Worm (Caenorhabditis elegans) whole organism, young adult: ENCODE results near the gene K08E7.6.

Source experiments
- B0035.1 ChIP-seq: sonication (generic microtip); optimal IDR thresholded peaks from 2 replicates; lab custom pipeline; 2016; ENCODE audit warnings: missing genetic modification characterization, mild to moderate bottlenecking, missing compliant biosample characterization, missing genotype, missing genetic modification reagents
- B0336.3 ChIP-seq: fragments of 200-800 bp; sonication (Bioruptor generic); IDR thresholded peaks from 2 replicates; pipeline ENCODE4 v1.3.6; 2022; ENCODE audit warnings: missing genetic modification characterization, missing compliant biosample characterization
- D2030.7 ChIP-seq: fragments of 200-800 bp; sonication (Bioruptor generic); IDR thresholded peaks from 2 replicates; pipeline ENCODE4 v1.3.6; 2022; ENCODE audit warnings: missing genetic modification reagents, missing genetic modification characterization, missing compliant biosample characterization
- F22D6.2 ChIP-seq: sonication (generic microtip); optimal IDR thresholded peaks from 2 replicates; lab custom pipeline; 2016; ENCODE audit warnings: mild to moderate bottlenecking, missing genetic modification characterization, missing compliant biosample characterization
- F52B5.7 ChIP-seq: sonication (generic microtip); optimal IDR thresholded peaks from 2 replicates; lab custom pipeline; 2016; ENCODE audit warnings: mild to moderate bottlenecking, missing genetic modification characterization, missing compliant biosample characterization
- F57C9.4 ChIP-seq: sonication (generic microtip); optimal IDR thresholded peaks from 2 replicates; lab custom pipeline; 2017; ENCODE audit warnings: mild to moderate bottlenecking, missing genetic modification characterization, missing compliant biosample characterization
- K12H6.12 ChIP-seq: fragments of 200-800 bp; sonication (Bioruptor generic); optimal IDR thresholded peaks from 2 replicates; lab custom pipeline; 2018; ENCODE audit warnings: mild to moderate bottlenecking, missing genetic modification characterization, missing compliant biosample characterization
- Y53G8AR.9 ChIP-seq: fragments of 200-800 bp; sonication (Bioruptor generic); conservative IDR thresholded peaks from 2 replicates; pipeline ENCODE4 v1.3.6; 2022; ENCODE audit warnings: missing genetic modification reagents, missing genetic modification characterization, missing compliant biosample characterization
- Y56A3A.18 ChIP-seq: fragments of 200-800 bp; sonication (Bioruptor generic); IDR thresholded peaks from 2 replicates; pipeline ENCODE4 v1.3.6; 2022; ENCODE audit warnings: missing genetic modification reagents, missing genetic modification characterization, missing compliant biosample characterization
- Y67H2A.10 ChIP-seq: fragments of 200-800 bp; sonication (Bioruptor generic); conservative IDR thresholded peaks from 2 replicates; pipeline ENCODE4 v1.3.6; 2022; ENCODE audit warnings: missing genetic modification reagents, missing genetic modification characterization, missing compliant biosample characterization
- Y79H2A.3 ChIP-seq: fragments of 200-800 bp; sonication (Bioruptor generic); conservative IDR thresholded peaks from 2 replicates; pipeline ENCODE4 v1.3.6; 2022; ENCODE audit warnings: missing genetic modification reagents, missing genetic modification characterization, missing compliant biosample characterization
- Y95B8A.8 ChIP-seq: fragments of 200-800 bp; sonication (Bioruptor generic); IDR thresholded peaks from 2 replicates; pipeline ENCODE4 v1.3.6; 2022; ENCODE audit warnings: missing genetic modification reagents, missing genetic modification characterization, missing compliant biosample characterization
- aptf-2 ChIP-seq: fragments of 200-800 bp; sonication (Bioruptor generic); conservative IDR thresholded peaks from 2 replicates; pipeline ENCODE4 v1.3.6; 2022; ENCODE audit warnings: missing genetic modification reagents, missing genetic modification characterization, missing compliant biosample characterization
- attf-3 ChIP-seq: fragments of 200-800 bp; sonication (Bioruptor generic); conservative IDR thresholded peaks from 2 replicates; pipeline ENCODE4 v1.3.6; 2022; ENCODE audit warnings: missing genetic modification reagents, missing genetic modification characterization, missing compliant biosample characterization
- cebp-1 ChIP-seq, 2 experiments: fragments of 200-800 bp in 1 of 2; sonication (Bioruptor generic) in 1 of 2; sonication (generic microtip) in 1 of 2; IDR thresholded peaks in 1 of 2; optimal IDR thresholded peaks in 1 of 2; 2 replicates each; pipeline versions ENCODE4 v1.3.6 to Lab custom; 2017 to 2022; ENCODE audit warnings: missing compliant biosample characterization in 2 of 2, missing genetic modification characterization in 2 of 2, mild to moderate bottlenecking in 1 of 2, missing genetic modification reagents in 1 of 2, moderate library complexity in 1 of 2
- ceh-40 ChIP-seq: fragments of 200-800 bp; sonication (Bioruptor generic); IDR thresholded peaks from 2 replicates; pipeline ENCODE4 v1.3.6; 2022; ENCODE audit warnings: missing genetic modification characterization, missing compliant biosample characterization
- efl-1 ChIP-seq: fragments of 150-350 bp; optimal IDR thresholded peaks from 2 replicates; lab custom pipeline; 2014; ENCODE audit warnings: missing biosample characterization, missing genetic modification reagents, missing genetic modification characterization
- egl-44 ChIP-seq: fragments of 200-800 bp; sonication (Bioruptor generic); IDR thresholded peaks from 2 replicates; pipeline ENCODE4 v1.3.6; 2022; ENCODE audit warnings: missing genetic modification reagents, missing genetic modification characterization, missing compliant biosample characterization
- fkh-3 ChIP-seq: sonication (generic microtip); optimal IDR thresholded peaks from 2 replicates; lab custom pipeline; 2016; ENCODE audit warnings: mild to moderate bottlenecking, missing genetic modification characterization, missing compliant biosample characterization
- gei-17 ChIP-seq: fragments of 200-800 bp; sonication (Bioruptor generic); optimal IDR thresholded peaks from 2 replicates; lab custom pipeline; 2018; ENCODE audit warnings: mild to moderate bottlenecking, missing genetic modification characterization, missing compliant biosample characterization
- hrde-1 ChIP-seq: sonication (generic microtip); optimal IDR thresholded peaks from 2 replicates; lab custom pipeline; 2016; ENCODE audit warnings: missing genetic modification characterization, mild to moderate bottlenecking, missing compliant biosample characterization, moderate library complexity, missing genotype, missing genetic modification reagents, borderline replicate concordance
- hsf-1 ChIP-seq: fragments of 200-800 bp; sonication (Bioruptor generic); IDR thresholded peaks from 2 replicates; pipeline ENCODE4 v1.3.6; 2022; ENCODE audit warnings: missing genetic modification reagents, missing genetic modification characterization, missing compliant biosample characterization
- lag-1 ChIP-seq: fragments of 200-800 bp; sonication (Bioruptor generic); IDR thresholded peaks from 2 replicates; pipeline ENCODE4 v1.3.6; 2022; ENCODE audit warnings: missing genetic modification reagents, missing genetic modification characterization, missing compliant biosample characterization
- let-526 ChIP-seq: fragments of 200-800 bp; sonication (Bioruptor generic); IDR thresholded peaks from 2 replicates; pipeline ENCODE4 v1.3.6; 2022; ENCODE audit warnings: missing genetic modification reagents, missing genetic modification characterization, missing compliant biosample characterization
- lin-26 ChIP-seq: fragments of 200-800 bp; sonication (Bioruptor generic); IDR thresholded peaks from 2 replicates; pipeline ENCODE4 v1.3.6; 2022; ENCODE audit warnings: missing genetic modification reagents, missing genetic modification characterization, missing compliant biosample characterization
- lin-35 ChIP-seq, 3 experiments: fragments of 150-350 bp in 2 of 3; sonication (generic microtip) in 1 of 3; optimal IDR thresholded peaks; 2 replicates each; lab custom pipeline; 2014 to 2018; ENCODE audit warnings: missing biosample characterization in 3 of 3, missing genetic modification characterization in 3 of 3, missing genetic modification reagents in 3 of 3
- lin-40 ChIP-seq: sonication (generic microtip); optimal IDR thresholded peaks from 2 replicates; lab custom pipeline; 2016; ENCODE audit warnings: missing genetic modification characterization, mild to moderate bottlenecking, missing compliant biosample characterization, missing genotype, missing genetic modification reagents
- lsl-1 ChIP-seq: fragments of 200-800 bp; sonication (Bioruptor generic); optimal IDR thresholded peaks from 2 replicates; lab custom pipeline; 2018; ENCODE audit warnings: mild to moderate bottlenecking, missing genetic modification characterization, moderate library complexity, missing compliant biosample characterization
- mcd-1 ChIP-seq: fragments of 200-800 bp; sonication (Bioruptor generic); IDR thresholded peaks from 2 replicates; pipeline ENCODE4 v1.3.6; 2022; ENCODE audit warnings: missing genetic modification reagents, missing genetic modification characterization, missing compliant biosample characterization
- mel-28 ChIP-seq: sonication (generic microtip); optimal IDR thresholded peaks from 2 replicates; lab custom pipeline; 2016; ENCODE audit warnings: borderline replicate concordance, mild to moderate bottlenecking, missing genetic modification characterization, missing compliant biosample characterization
- mxl-1 ChIP-seq: sonication (generic microtip); optimal IDR thresholded peaks from 2 replicates; lab custom pipeline; 2016; ENCODE audit warnings: missing genetic modification characterization, missing compliant biosample characterization
- nfya-2 ChIP-seq: fragments of 200-800 bp; sonication (Bioruptor generic); IDR thresholded peaks from 2 replicates; pipeline ENCODE4 v1.3.6; 2022; ENCODE audit warnings: missing genetic modification reagents, missing genetic modification characterization, missing compliant biosample characterization
- nfyb-1 ChIP-seq: fragments of 200-800 bp; sonication (Bioruptor generic); IDR thresholded peaks from 2 replicates; pipeline ENCODE4 v1.3.6; 2022; ENCODE audit warnings: missing genetic modification reagents, missing genetic modification characterization, missing compliant biosample characterization
- nhr-120 ChIP-seq: fragments of 200-800 bp; sonication (Bioruptor generic); IDR thresholded peaks from 2 replicates; pipeline ENCODE4 v1.3.6; 2022; ENCODE audit warnings: missing genetic modification characterization, missing compliant biosample characterization
- nhr-80 ChIP-seq: sonication (generic microtip); optimal IDR thresholded peaks from 2 replicates; lab custom pipeline; 2016; ENCODE audit warnings: missing genetic modification characterization, missing compliant biosample characterization
- rcor-1 ChIP-seq: fragments of 200-800 bp; sonication (Bioruptor generic); IDR thresholded peaks from 2 replicates; pipeline ENCODE4 v1.3.6; 2022; ENCODE audit warnings: missing genetic modification reagents, missing genetic modification characterization, missing compliant biosample characterization
- rpc-1 ChIP-seq, 2 experiments: fragments of 150-350 bp in 1 of 2; sonication (generic microtip) in 1 of 2; optimal IDR thresholded peaks; 2 replicates each; lab custom pipeline; 2014 to 2018; ENCODE audit warnings: missing biosample characterization in 1 of 2, missing genetic modification characterization in 1 of 2, missing genetic modification reagents in 1 of 2, missing genotype in 1 of 2
- snpc-4 ChIP-seq, 5 experiments: fragments of 150-350 bp in 1 of 5; sonication (generic microtip) in 4 of 5; optimal IDR thresholded peaks; 2 replicates each; lab custom pipeline; 2014 to 2018; ENCODE audit warnings: missing genetic modification characterization in 5 of 5, missing biosample characterization in 3 of 5, antibody characterized with exemption in 2 of 5, mild to moderate bottlenecking in 2 of 5, missing compliant biosample characterization in 2 of 5, missing genotype in 2 of 5, moderate library complexity in 2 of 5, missing genetic modification reagents in 1 of 5
- somi-1 ChIP-seq: fragments of 200-800 bp; sonication (Bioruptor generic); optimal IDR thresholded peaks from 2 replicates; lab custom pipeline; 2018; ENCODE audit warnings: mild to moderate bottlenecking, missing genetic modification characterization, missing compliant biosample characterization
- tbp1 ChIP-seq: fragments of 200-800 bp; sonication (Bioruptor generic); optimal IDR thresholded peaks from 2 replicates; lab custom pipeline; 2018; ENCODE audit warnings: mild to moderate bottlenecking, missing genetic modification characterization, missing compliant biosample characterization
- ztf-18 ChIP-seq: sonication (generic microtip); optimal IDR thresholded peaks from 2 replicates; lab custom pipeline; 2016; ENCODE audit warnings: missing genotype, mild to moderate bottlenecking, missing genetic modification characterization, missing compliant biosample characterization
- ztf-22 ChIP-seq: fragments of 200-800 bp; sonication (Bioruptor generic); optimal IDR thresholded peaks from 2 replicates; lab custom pipeline; 2018; ENCODE audit warnings: mild to moderate bottlenecking, missing genetic modification characterization, moderate library complexity, missing compliant biosample characterization
- ztf-25 ChIP-seq: fragments of 200-800 bp; sonication (Bioruptor generic); IDR thresholded peaks from 2 replicates; pipeline ENCODE4 v1.3.6; 2022; ENCODE audit warnings: missing genetic modification reagents, missing genetic modification characterization, missing compliant biosample characterization
- ztf-28 ChIP-seq: fragments of 200-800 bp; sonication (Bioruptor generic); IDR thresholded peaks from 2 replicates; pipeline ENCODE4 v1.3.6; 2022; ENCODE audit warnings: missing genetic modification reagents, missing genetic modification characterization, missing compliant biosample characterization
- ztf-3 ChIP-seq: fragments of 200-800 bp; sonication (Bioruptor generic); optimal IDR thresholded peaks from 2 replicates; lab custom pipeline; 2018; ENCODE audit warnings: mild to moderate bottlenecking, missing genetic modification characterization, missing compliant biosample characterization
- ztf-6 ChIP-seq: fragments of 200-800 bp; sonication (Bioruptor generic); IDR thresholded peaks from 2 replicates; pipeline ENCODE4 v1.3.6; 2022; ENCODE audit warnings: missing genetic modification reagents, missing genetic modification characterization, missing compliant biosample characterization

Gene K08E7.6

DNA sequence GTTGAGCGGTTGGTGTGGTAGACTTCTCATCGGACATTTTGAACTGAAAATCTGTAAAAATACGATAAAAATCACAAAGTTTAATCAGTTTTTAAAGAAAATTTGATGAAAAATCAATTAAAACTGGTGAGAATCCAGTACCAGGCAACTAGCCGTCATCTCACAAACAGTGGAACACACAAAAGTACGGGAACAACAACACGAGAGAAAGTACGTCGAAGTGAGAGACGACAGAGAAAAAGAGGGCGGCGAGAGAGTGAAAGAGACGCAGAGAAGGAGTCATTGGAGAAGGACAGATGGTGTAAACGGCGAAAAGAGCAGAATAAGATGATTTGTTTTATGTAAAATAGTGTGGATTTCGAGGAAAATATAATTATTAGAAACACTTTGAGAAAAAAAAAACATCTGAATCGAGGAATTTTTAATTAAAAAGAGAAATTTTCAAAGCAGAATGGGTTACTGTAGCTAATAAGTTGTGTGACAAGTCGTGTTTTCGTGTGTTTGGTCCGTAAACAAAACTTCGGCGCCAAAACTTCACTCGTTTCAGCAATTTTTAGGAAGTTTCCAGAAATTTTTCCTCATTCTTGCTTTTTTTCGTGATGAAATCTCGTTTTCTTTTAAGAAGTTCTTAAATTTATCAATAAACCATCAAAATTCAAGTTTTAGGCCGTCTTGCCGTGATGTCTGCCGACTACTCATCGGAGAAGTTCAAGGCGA lies 13.6 kb downstream of the K08E7.6 start, which contains the start of the genes hsb-1 and let-99 (continued):
- no peak for TF ChIP-seq nhr-120 (GFP tag; lab: Robert Waterston, UW)
- TF ChIP-seq tbp1 (GFP tag; lab: Kevin White, UChicago) = peak; percentile 34
- TF ChIP-seq ztf-3 (GFP tag; lab: Kevin White, UChicago) = no peak
- no peak for TF ChIP-seq attf-3 (GFP tag; lab: Robert Waterston, UW)
- TF ChIP-seq rpc-1 (optimal IDR thresholded peaks at IDR 0.05; lab: Kevin White, UChicago) = no peak
- TF ChIP-seq rpc-1 (tag; optimal IDR thresholded peaks at IDR 0.05; lab: Kevin White, UChicago) = no peak
- no peak for TF ChIP-seq nfya-2 (GFP tag; lab: Robert Waterston, UW)
- TF ChIP-seq somi-1 (GFP tag; lab: Kevin White, UChicago) = no peak
- no peak for TF ChIP-seq let-526 (GFP tag; lab: Robert Waterston, UW)
- TF ChIP-seq aptf-2 (GFP tag; lab: Robert Waterston, UW) = no peak
- peak; percentile 91 for TF ChIP-seq lsl-1 (GFP tag; lab: Kevin White, UChicago)
- TF ChIP-seq ztf-22 = no peak
- peak; percentile 60; the same call in 1 of the 2 replicates for TF ChIP-seq D2030.7
- TF ChIP-seq lin-35 (GFP tag; optimal IDR thresholded peaks at IDR 0.05; lab: Kevin White, UChicago) = peak in 1 of 3 experiments; percentile 27
- TF ChIP-seq ztf-28 (GFP tag; lab: Robert Waterston, UW) = no peak
- no peak for TF ChIP-seq Y79H2A.3 (GFP tag; lab: Robert Waterston, UW)
- TF ChIP-seq nhr-80 (tag; lab: Kevin White, UChicago) = no peak
- no peak for TF ChIP-seq ztf-6 (GFP tag; lab: Robert Waterston, UW)
- TF ChIP-seq hrde-1 (tag; lab: Kevin White, UChicago) = no peak
- no peak for TF ChIP-seq cebp-1 (GFP tag; IDR thresholded peaks at IDR 0.05; lab: Robert Waterston, UW)
- peak; percentile 23 for TF ChIP-seq cebp-1 (tag; optimal IDR thresholded peaks at IDR 0.05; lab: Kevin White, UChicago)
- no peak for TF ChIP-seq ztf-18 (tag; lab: Kevin White, UChicago)
- no peak for TF ChIP-seq Y56A3A.18
- TF ChIP-seq fkh-3 (tag; lab: Kevin White, UChicago) = no peak
- TF ChIP-seq egl-44 (GFP tag; lab: Robert Waterston, UW) = no peak
- TF ChIP-seq mxl-1 (tag; lab: Kevin White, UChicago) = no peak
- no peak for TF ChIP-seq rcor-1 (GFP tag; lab: Robert Waterston, UW)
- no peak for TF ChIP-seq F57C9.4
- no peak for TF ChIP-seq B0035.1
- peak; percentile 56 for TF ChIP-seq mcd-1 (GFP tag; lab: Robert Waterston, UW)
- TF ChIP-seq hsf-1 = peak; percentile 95
- TF ChIP-seq gei-17 (GFP tag; lab: Kevin White, UChicago) = no peak
- no peak for TF ChIP-seq Y67H2A.10 (GFP tag; lab: Robert Waterston, UW)
- no peak for TF ChIP-seq K12H6.12 (tag; lab: Kevin White, UChicago)
- no peak for TF ChIP-seq nfyb-1 (GFP tag; lab: Robert Waterston, UW)
- TF ChIP-seq Y53G8AR.9 (GFP tag; lab: Robert Waterston, UW) = no peak
- no peak for TF ChIP-seq lin-40 (tag; lab: Kevin White, UChicago)
- no peak for TF ChIP-seq mel-28 (tag; lab: Kevin White, UChicago)
- peak; percentile 82 for TF ChIP-seq efl-1 (GFP tag; lab: Kevin White, UChicago)
- no peak for TF ChIP-seq F22D6.2 (tag; lab: Kevin White, UChicago)
- TF ChIP-seq B0336.3 (GFP tag; lab: Robert Waterston, UW) = no peak
- TF ChIP-seq snpc-4 (GFP tag; optimal IDR thresholded peaks at IDR 0.05; lab: Kevin White, UChicago) = peak; percentile 52
- peak in 3 of 4 experiments; percentile 48 to 64 (median 61) for TF ChIP-seq snpc-4 (tag; optimal IDR thresholded peaks at IDR 0.05; lab: Kevin White, UChicago)
- TF ChIP-seq lag-1 (GFP tag; lab: Robert Waterston, UW) = no peak
- no peak for TF ChIP-seq ztf-25 (GFP tag; lab: Robert Waterston, UW)
- TF ChIP-seq ceh-40 (GFP tag; lab: Robert Waterston, UW) = no peak
- no peak for TF ChIP-seq Y95B8A.8
- TF ChIP-seq F52B5.7 = no peak
- no peak for TF ChIP-seq lin-26 (GFP tag; lab: Robert Waterston, UW)
